Fruit fly (Drosophila melanogaster) whole organism, embryonic: ENCODE results near the gene CG11367.
A peak's percentile ranks its signal among the peaks of the same experiment; 100 is the strongest.

Experiments
- Bgb ChIP-seq: fragments of 200-800 bp; sonication (Bioruptor generic); IDR thresholded peaks from 2 replicates; pipeline ENCODE4 v1.3.6; 2022; ENCODE audit warnings: missing biosample characterization, missing genetic modification characterization; ENCODE audit not compliant: partially characterized antibody
- CG10321 ChIP-seq: fragments of 200-800 bp; sonication (Bioruptor generic); IDR thresholded peaks from 2 replicates; pipeline ENCODE4 v1.3.6; 2022; ENCODE audit warnings: missing biosample characterization, missing genetic modification characterization
- CG12219 ChIP-seq: fragments of 200-800 bp; sonication (Bioruptor generic); optimal IDR thresholded peaks from 3 replicates; lab custom pipeline; 2018; ENCODE audit warnings: missing biosample characterization, mild to moderate bottlenecking, missing genetic modification characterization
- CG13775 ChIP-seq: fragments of 200-800 bp; sonication (Bioruptor generic); optimal IDR thresholded peaks from 3 replicates; lab custom pipeline; 2017; ENCODE audit warnings: missing biosample characterization, mild to moderate bottlenecking, missing genetic modification characterization
- CG14667 ChIP-seq: fragments of 200-800 bp; sonication (Bioruptor generic); IDR thresholded peaks from 2 replicates; pipeline ENCODE4 v1.3.6; 2022; ENCODE audit warnings: missing biosample characterization, missing genetic modification characterization
- CG15514 ChIP-seq: fragments of 200-800 bp; sonication (Bioruptor generic); optimal IDR thresholded peaks from 3 replicates; lab custom pipeline; 2017; ENCODE audit warnings: missing biosample characterization, missing genetic modification characterization, mild to moderate bottlenecking, moderate library complexity, missing genetic modification reagents
- CG2116 ChIP-seq: fragments of 200-800 bp; sonication (Bioruptor generic); optimal IDR thresholded peaks from 3 replicates; lab custom pipeline; 2018; ENCODE audit warnings: missing biosample characterization, mild to moderate bottlenecking, missing genetic modification characterization
- CG30020 ChIP-seq: fragments of 200-800 bp; optimal IDR thresholded peaks from 2 replicates; lab custom pipeline; 2019; ENCODE audit warnings: missing biosample characterization, mild to moderate bottlenecking, missing genetic modification characterization, moderate library complexity
- CG32532 ChIP-seq: fragments of 200-800 bp; sonication (Bioruptor generic); IDR thresholded peaks from 2 replicates; pipeline ENCODE4 v1.3.6; 2022; ENCODE audit warnings: missing biosample characterization, missing genetic modification characterization
- CG32772 ChIP-seq: fragments of 200-800 bp; sonication (Bioruptor generic); IDR thresholded peaks from 2 replicates; pipeline ENCODE4 v1.3.6; 2022; ENCODE audit warnings: missing biosample characterization, missing genetic modification characterization
- CG3281 ChIP-seq: fragments of 200-800 bp; sonication (Bioruptor generic); optimal IDR thresholded peaks from 3 replicates; lab custom pipeline; 2017; ENCODE audit warnings: missing biosample characterization, mild to moderate bottlenecking, missing genetic modification characterization
- CG3726 ChIP-seq: fragments of 200-800 bp; sonication (Bioruptor generic); IDR thresholded peaks from 3 replicates; pipeline ENCODE4, ENCODE4 v1.3.6; 2022; ENCODE audit warnings: missing biosample characterization, missing genetic modification characterization
- CG5180 ChIP-seq: fragments of 200-800 bp; sonication (Bioruptor generic); optimal IDR thresholded peaks from 3 replicates; lab custom pipeline; 2017; ENCODE audit warnings: missing biosample characterization, missing genetic modification characterization, mild to moderate bottlenecking, moderate library complexity, missing genetic modification reagents
- CG6654 ChIP-seq: fragments of 200-800 bp; sonication (Bioruptor generic); optimal IDR thresholded peaks from 2 replicates; lab custom pipeline; 2017; ENCODE audit warnings: missing biosample characterization, mild to moderate bottlenecking, missing genetic modification characterization
- CG8388 ChIP-seq: fragments of 200-800 bp; sonication (Bioruptor generic); optimal IDR thresholded peaks from 2 replicates; lab custom pipeline; 2019; ENCODE audit warnings: missing biosample characterization, mild to moderate bottlenecking, missing genetic modification characterization, moderate library complexity
- CTCF ChIP-seq: fragments of 200-800 bp; sonication (Bioruptor generic); optimal IDR thresholded peaks from 2 replicates; lab custom pipeline; 2017; ENCODE audit warnings: missing biosample characterization, mild to moderate bottlenecking, missing genetic modification characterization, moderate library complexity
- Dip3 ChIP-seq: fragments of 200-800 bp; sonication (Bioruptor generic); optimal IDR thresholded peaks from 3 replicates; lab custom pipeline; 2016; ENCODE audit warnings: missing biosample characterization, missing genetic modification characterization
- Doc2 ChIP-seq: fragments of 200-800 bp; sonication (Bioruptor generic); IDR thresholded peaks from 2 replicates; pipeline ENCODE4 v1.3.6; 2022; ENCODE audit warnings: missing biosample characterization, missing genetic modification characterization
- Ets65A ChIP-seq: fragments of 200-800 bp; sonication (Bioruptor generic); peaks from one replicate; lab custom pipeline; 2016; ENCODE audit warnings: missing biosample characterization, missing genetic modification characterization
- Fer3 ChIP-seq: fragments of 200-800 bp; sonication (Bioruptor generic); optimal IDR thresholded peaks from 2 replicates; lab custom pipeline; 2018; ENCODE audit warnings: missing biosample characterization, mild to moderate bottlenecking, missing genetic modification characterization, moderate library complexity
- HLHmδ ChIP-seq: fragments of 200-800 bp; sonication (Bioruptor generic); optimal IDR thresholded peaks from 2 replicates; lab custom pipeline; 2018; ENCODE audit warnings: missing biosample characterization, mild to moderate bottlenecking, missing genetic modification characterization, moderate library complexity
- Hmx ChIP-seq: fragments of 200-800 bp; sonication (Bioruptor generic); optimal IDR thresholded peaks from 2 replicates; lab custom pipeline; 2016; ENCODE audit warnings: missing biosample characterization, missing genetic modification characterization
- Lhr ChIP-seq: fragments of 200-800 bp; sonication (Bioruptor generic); optimal IDR thresholded peaks from 3 replicates; lab custom pipeline; 2017; ENCODE audit warnings: mild to moderate bottlenecking, missing biosample characterization, missing genetic modification reagents, missing genetic modification characterization
- Lim3 ChIP-seq: fragments of 200-800 bp; sonication (Bioruptor generic); IDR thresholded peaks from 2 replicates; pipeline ENCODE4 v1.3.6; 2022; ENCODE audit warnings: missing biosample characterization, missing genetic modification characterization
- MBD-R2 ChIP-seq: fragments of 200-800 bp; sonication (Bioruptor generic); IDR thresholded peaks from 2 replicates; pipeline ENCODE4 v1.3.6; 2022; ENCODE audit warnings: missing biosample characterization, missing genetic modification characterization
- MESR4 ChIP-seq: fragments of 200-800 bp; sonication (Bioruptor generic); optimal IDR thresholded peaks from 2 replicates; lab custom pipeline; 2018; ENCODE audit warnings: missing biosample characterization, mild to moderate bottlenecking, missing genetic modification characterization, moderate library complexity
- NC2α ChIP-seq: fragments of 200-800 bp; sonication (Bioruptor generic); optimal IDR thresholded peaks from 2 replicates; lab custom pipeline; 2016; ENCODE audit warnings: missing biosample characterization, missing genetic modification characterization
- NK7.1 ChIP-seq: fragments of 200-800 bp; sonication (Bioruptor generic); optimal IDR thresholded peaks from 3 replicates; lab custom pipeline; 2016; ENCODE audit warnings: missing biosample characterization, missing genetic modification characterization
- Pdp1 ChIP-seq, 2 experiments: fragments of 200-800 bp; sonication (Bioruptor generic); optimal IDR thresholded peaks; 3 replicates each; lab custom pipeline; 2016; ENCODE audit warnings: missing biosample characterization in 2 of 2, missing genetic modification characterization in 2 of 2, mild to moderate bottlenecking in 1 of 2, moderate library complexity in 1 of 2
- TFAM ChIP-seq: fragments of 200-800 bp; sonication (Bioruptor generic); optimal IDR thresholded peaks from 2 replicates; lab custom pipeline; 2017; ENCODE audit warnings: missing biosample characterization, missing genetic modification characterization, inconsistent platforms
- Taf1 ChIP-seq: fragments of 200-800 bp; sonication (Bioruptor generic); IDR thresholded peaks from 2 replicates; pipeline ENCODE4 v1.3.6; 2022; ENCODE audit warnings: missing biosample characterization, missing genetic modification characterization
- Usf ChIP-seq: fragments of 200-800 bp; sonication (Bioruptor generic); optimal IDR thresholded peaks from 2 replicates; lab custom pipeline; 2017; ENCODE audit warnings: missing genotype, missing biosample characterization, missing genetic modification characterization
- amos ChIP-seq: fragments of 200-800 bp; sonication (Bioruptor generic); IDR thresholded peaks from 2 replicates; pipeline ENCODE4 v1.3.6; 2022; ENCODE audit warnings: missing biosample characterization, missing genetic modification characterization; ENCODE audit not compliant: partially characterized antibody
- ash1 ChIP-seq: fragments of 200-800 bp; sonication (Bioruptor generic); optimal IDR thresholded peaks from 2 replicates; lab custom pipeline; 2018; ENCODE audit warnings: missing biosample characterization, mild to moderate bottlenecking, missing genetic modification characterization
- ato ChIP-seq: fragments of 200-800 bp; sonication (Bioruptor generic); IDR thresholded peaks from 2 replicates; pipeline ENCODE4 v1.3.6; 2022; ENCODE audit warnings: missing biosample characterization, missing genetic modification characterization; ENCODE audit not compliant: partially characterized antibody
- bsh ChIP-seq, 2 experiments: fragments of 200-800 bp; sonication (Bioruptor generic); optimal IDR thresholded peaks; 2 replicates each; lab custom pipeline; 2017 to 2018; ENCODE audit warnings: mild to moderate bottlenecking in 2 of 2, missing biosample characterization in 2 of 2, missing genetic modification characterization in 2 of 2, moderate library complexity in 1 of 2
- chm ChIP-seq: fragments of 200-800 bp; sonication (Bioruptor generic); IDR thresholded peaks from 2 replicates; pipeline ENCODE4 v1.3.6; 2022; ENCODE audit warnings: missing biosample characterization, missing genetic modification characterization
- cwo ChIP-seq: fragments of 200-800 bp; sonication (Bioruptor generic); optimal IDR thresholded peaks from 3 replicates; lab custom pipeline; 2017; ENCODE audit warnings: missing biosample characterization, missing genetic modification characterization, mild to moderate bottlenecking, moderate library complexity, missing genetic modification reagents
- dimm ChIP-seq: fragments of 200-800 bp; sonication (Bioruptor generic); IDR thresholded peaks from 2 replicates; pipeline ENCODE4 v1.3.6; 2022; ENCODE audit warnings: missing biosample characterization, missing genetic modification characterization
- h ChIP-seq: fragments of >200 bp; optimal IDR thresholded peaks from 2 replicates; lab custom pipeline; 2017
- lbe ChIP-seq: fragments of 200-800 bp; sonication (Bioruptor generic); optimal IDR thresholded peaks from 2 replicates; lab custom pipeline; 2016; ENCODE audit warnings: missing biosample characterization, mild to moderate bottlenecking, missing genetic modification characterization
- luna ChIP-seq: fragments of 200-800 bp; sonication (Bioruptor generic); optimal IDR thresholded peaks from 2 replicates; lab custom pipeline; 2016; ENCODE audit warnings: missing biosample characterization, missing genetic modification characterization
- nerfin-2 ChIP-seq: fragments of 200-800 bp; sonication (Bioruptor generic); IDR thresholded peaks from 2 replicates; pipeline ENCODE4 v1.3.6; 2022; ENCODE audit warnings: missing biosample characterization, missing genetic modification characterization; ENCODE audit not compliant: partially characterized antibody
- onecut ChIP-seq: fragments of 200-800 bp; sonication (Bioruptor generic); IDR thresholded peaks from 2 replicates; pipeline ENCODE4 v1.3.6; 2022; ENCODE audit warnings: missing biosample characterization, missing genetic modification characterization
- pzg ChIP-seq: fragments of 200-800 bp; sonication (Bioruptor generic); optimal IDR thresholded peaks from 3 replicates; lab custom pipeline; 2018; ENCODE audit warnings: missing biosample characterization, mild to moderate bottlenecking, missing genetic modification characterization, moderate library complexity
- scrt ChIP-seq: fragments of 200-800 bp; sonication (Bioruptor generic); optimal IDR thresholded peaks from 2 replicates; lab custom pipeline; 2018; ENCODE audit warnings: missing biosample characterization, mild to moderate bottlenecking, missing genetic modification characterization, moderate library complexity
- sens ChIP-seq: fragments of 200-800 bp; sonication (Bioruptor generic); peaks from one replicate; lab custom pipeline; 2016; ENCODE audit warnings: missing biosample characterization, missing genetic modification characterization
- sna ChIP-seq: fragments of 200-800 bp; sonication (Bioruptor generic); IDR thresholded peaks from 2 replicates; pipeline ENCODE4 v1.3.6; 2022; ENCODE audit warnings: missing biosample characterization, missing genetic modification characterization; ENCODE audit not compliant: partially characterized antibody
- unc-4 ChIP-seq: fragments of 200-800 bp; sonication (Bioruptor generic); IDR thresholded peaks from 2 replicates; pipeline ENCODE4 v1.3.6; 2022; ENCODE audit warnings: missing biosample characterization, missing genetic modification characterization; ENCODE audit not compliant: partially characterized antibody
- zf30C ChIP-seq: fragments of 200-800 bp; sonication (Bioruptor generic); optimal IDR thresholded peaks from 3 replicates; lab custom pipeline; 2018; ENCODE audit warnings: missing biosample characterization, mild to moderate bottlenecking, missing genetic modification characterization

The CG11367 gene

dm6 chr3L:22749147-22749550, 21.2 kb downstream of the CG11367 start, which contains the start of gene SPoCk (continued):
- TF ChIP-seq zf30C (GFP tag; lab: Kevin White, UChicago), result no peak
- TF ChIP-seq CG30020, result no peak
- TF ChIP-seq CG13775 (GFP tag; lab: Kevin White, UChicago), result no peak
- TF ChIP-seq CG6654 (GFP tag; lab: Kevin White, UChicago), result no peak
- peak; percentile 52 for TF ChIP-seq Ets65A
- no peak for TF ChIP-seq Lim3 (GFP tag; lab: Robert Waterston, UW)
- TF ChIP-seq luna, result no peak
- no peak for TF ChIP-seq TFAM
- TF ChIP-seq CG5180 (GFP tag; lab: Kevin White, UChicago), result peak; percentile 97
- peak; percentile 74 for TF ChIP-seq CG2116 (GFP tag; lab: Kevin White, UChicago)
- no peak for TF ChIP-seq ato (GFP tag; lab: Robert Waterston, UW)
- peak; percentile 62 for TF ChIP-seq pzg (GFP tag; lab: Kevin White, UChicago)
- no peak for TF ChIP-seq nerfin-2 (GFP tag; lab: Robert Waterston, UW)
- TF ChIP-seq dimm, result no peak
- no peak for TF ChIP-seq Fer3
- TF ChIP-seq CTCF (GFP tag; lab: Kevin White, UChicago), result peak; percentile 63
- peak; percentile 20 for TF ChIP-seq scrt (GFP tag; lab: Kevin White, UChicago)
- no peak for TF ChIP-seq NC2α (GFP tag; lab: Kevin White, UChicago)
- no peak for TF ChIP-seq bsh (GFP tag; optimal IDR thresholded peaks at IDR 0.05; lab: Kevin White, UChicago)
- no peak for TF ChIP-seq Usf (GFP tag; lab: Kevin White, UChicago)
- TF ChIP-seq NK7.1 (GFP tag; lab: Kevin White, UChicago), result no peak
- peak; percentile 15 for TF ChIP-seq MESR4
- TF ChIP-seq HLHmδ, result peak; percentile 17
- no peak for TF ChIP-seq CG32772 (GFP tag; lab: Robert Waterston, UW)
- no peak for TF ChIP-seq CG8388 (GFP tag; lab: Kevin White, UChicago)
- no peak for TF ChIP-seq unc-4
- TF ChIP-seq CG3281, result no peak
- TF ChIP-seq CG3726 (GFP tag; lab: Robert Waterston, UW), result no peak
- TF ChIP-seq Bgb (GFP tag; lab: Robert Waterston, UW), result peak; percentile 36; the same call in 1 of the 2 replicates
- no peak for TF ChIP-seq Hmx (GFP tag; lab: Kevin White, UChicago)
- no peak for TF ChIP-seq sens (GFP tag; lab: Kevin White, UChicago)
- TF ChIP-seq Taf1, result no peak
- no peak for TF ChIP-seq Pdp1 (GFP tag; optimal IDR thresholded peaks at IDR 0.05; lab: Kevin White, UChicago)
- no peak for TF ChIP-seq Doc2 (GFP tag; lab: Robert Waterston, UW)
- no peak for TF ChIP-seq cwo (GFP tag; lab: Kevin White, UChicago)
- no peak for TF ChIP-seq Dip3 (GFP tag; lab: Kevin White, UChicago)
- no peak for TF ChIP-seq CG32532 (GFP tag; lab: Robert Waterston, UW)
- TF ChIP-seq ash1 (GFP tag; lab: Kevin White, UChicago), result no peak
- peak; percentile 55; the same call in 1 of the 2 replicates for TF ChIP-seq amos (GFP tag; lab: Robert Waterston, UW)
- TF ChIP-seq CG14667 (GFP tag; lab: Robert Waterston, UW), result no peak
- no peak for TF ChIP-seq CG10321 (GFP tag; lab: Robert Waterston, UW)
- no peak for TF ChIP-seq h (lab: Kevin White, UChicago)
- TF ChIP-seq CG12219 (GFP tag; lab: Kevin White, UChicago), result no peak
- no peak for TF ChIP-seq sna (GFP tag; lab: Robert Waterston, UW)
- TF ChIP-seq chm, result no peak
- TF ChIP-seq MBD-R2 (GFP tag; lab: Robert Waterston, UW), result no peak; the same call in 1 of the 2 replicates
- TF ChIP-seq Lhr (GFP tag; lab: Kevin White, UChicago), result peak; percentile 54
- TF ChIP-seq CG15514 (GFP tag; lab: Kevin White, UChicago), result peak; percentile 52
- peak; percentile 98 for TF ChIP-seq onecut (GFP tag; lab: Robert Waterston, UW)
- TF ChIP-seq lbe (GFP tag; lab: Kevin White, UChicago), result peak; percentile 5
